Worm (Caenorhabditis elegans): Measurements from ENCODE around the gene R12A1.3.

Gene R12A1.3

DNA sequence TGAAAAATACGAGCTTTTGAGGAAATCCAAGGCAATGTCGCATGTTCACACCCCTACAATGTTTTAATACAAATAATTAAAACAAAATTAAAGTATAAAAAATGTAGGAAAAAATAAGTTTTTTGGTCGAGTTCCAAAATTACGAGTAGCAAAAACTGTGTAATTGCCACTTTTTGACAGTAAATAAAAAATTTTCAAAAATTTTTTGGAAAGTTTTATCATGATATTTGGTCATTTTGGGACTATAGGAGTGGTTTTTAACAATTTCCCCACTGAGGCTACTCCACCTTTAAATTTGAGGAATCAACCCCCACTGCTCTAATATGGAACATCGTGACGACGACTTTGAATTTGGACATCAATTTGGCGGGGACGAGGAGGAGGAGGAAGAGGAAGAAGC is 41.9 kb upstream of the R12A1.3 start, which contains the start of gene gid-8:
TSS of gene gid-8 (plus strand) at position 301 of the 400 bp plus-strand sequence.
- TF ChIP-seq saeg-2 (GFP tag; IDR thresholded peaks at IDR 0.05): no peak
- no peak for TF ChIP-seq R02D3.7 (tag; optimal IDR thresholded peaks at IDR 0.05)
- no peak for TF ChIP-seq dve-1 (tag; optimal IDR thresholded peaks at IDR 0.05; ENCODE audit: insufficient read depth)
- TF ChIP-seq madf-5 (GFP tag; IDR thresholded peaks at IDR 0.05): no peak
- TF ChIP-seq skn-1 (tag; optimal IDR thresholded peaks at IDR 0.05): no peak
- TF ChIP-seq lin-15B (tag; optimal IDR thresholded peaks at IDR 0.05): no peak
- no peak for TF ChIP-seq nhr-6 (tag; optimal IDR thresholded peaks at IDR 0.05)
- no peak for TF ChIP-seq dpl-1 (GFP tag; optimal IDR thresholded peaks at IDR 0.05)
- no peak for TF ChIP-seq Y48G9A.11 (GFP tag; IDR thresholded peaks at IDR 0.05)
- no peak for TF ChIP-seq ama-1 (optimal IDR thresholded peaks at IDR 0.05)
- TF ChIP-seq spr-1 (tag; optimal IDR thresholded peaks at IDR 0.05): no peak
- no peak for TF ChIP-seq dmd-9 (GFP tag; IDR thresholded peaks at IDR 0.05)
- TF ChIP-seq ZK337.2 (GFP tag; IDR thresholded peaks at IDR 0.05): no peak

DNA sequence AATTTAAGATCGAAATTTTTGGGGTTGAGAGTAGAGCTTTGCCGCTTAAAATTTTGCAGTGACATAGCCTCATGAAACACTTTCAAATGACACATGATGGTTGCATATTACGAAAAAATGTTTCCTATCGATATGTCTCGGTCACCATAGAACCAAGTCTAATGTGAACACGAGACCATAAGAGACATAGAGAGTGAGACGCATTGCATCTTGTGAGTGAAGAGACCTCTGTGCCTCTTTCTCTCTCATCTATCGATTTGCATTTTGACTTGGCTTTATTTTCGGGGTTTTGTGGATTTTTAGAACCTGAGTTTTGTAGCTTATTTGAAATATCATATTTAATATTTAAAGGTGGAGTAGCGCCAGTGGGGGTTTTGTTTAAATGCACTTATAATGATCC is 41.4 kb upstream of the R12A1.3 start:
- TF ChIP-seq T20F7.1 (GFP tag; optimal IDR thresholded peaks at IDR 0.05) (no peak), mes-2 (tag; optimal IDR thresholded peaks at IDR 0.05; ENCODE audit: poor library complexity, severe bottlenecking) (peak; percentile 57), hmg-1.1 (GFP tag; IDR thresholded peaks at IDR 0.05) (peak; percentile 43; the same call in 1 of the 2 replicates), nhr-41 (GFP tag; IDR thresholded peaks at IDR 0.05) (no peak), pha-4 (GFP tag; IDR thresholded peaks at IDR 0.05) (no peak), pha-4 (tag; optimal IDR thresholded peaks at IDR 0.05) (no peak), vab-7 (GFP tag; IDR thresholded peaks at IDR 0.05) (no peak), F10B5.3 (tag; optimal IDR thresholded peaks at IDR 0.05) (no peak), mep-1 (tag; optimal IDR thresholded peaks at IDR 0.05) (peak; percentile 31), nhr-6 (tag; optimal IDR thresholded peaks at IDR 0.05) (peak; percentile 32), F44E2.7 (GFP tag; IDR thresholded peaks at IDR 0.05) (no peak), unc-62 (GFP tag; optimal IDR thresholded peaks at IDR 0.05 in 1 of 2) (peak in 1 of 2 experiments; percentile 38), unc-62 (tag; optimal IDR thresholded peaks at IDR 0.05) (no peak), nhr-28 (tag; optimal IDR thresholded peaks at IDR 0.05) (peak; percentile 36), hlh-11 (tag; optimal IDR thresholded peaks at IDR 0.05) (peak; percentile 42), dve-1 (tag; optimal IDR thresholded peaks at IDR 0.05; ENCODE audit: insufficient read depth) (peak; percentile 43), dmd-6 (GFP tag; IDR thresholded peaks at IDR 0.05) (peak; percentile 50), hlh-30 (tag; optimal IDR thresholded peaks at IDR 0.05; ENCODE audit: insufficient read depth) (peak; percentile 97), lin-15B (tag; optimal IDR thresholded peaks at IDR 0.05) (no peak), mdl-1 (tag; optimal IDR thresholded peaks at IDR 0.05) (peak in 1 of 2 experiments; percentile 65)

- TF ChIP-seq egl-43 (GFP tag; IDR thresholded peaks at IDR 0.05) (no peak), F44E2.7 (GFP tag; IDR thresholded peaks at IDR 0.05) (0 out of 2 replicates have a peak, but pooled peaks have one; percentile 30), lim-7 (GFP tag; IDR thresholded peaks at IDR 0.05) (0 out of 2 replicates have a peak, but pooled peaks have one; percentile 36), lin-39 (tag; optimal IDR thresholded peaks at IDR 0.05) (no peak), zip-11 (GFP tag; IDR thresholded peaks at IDR 0.05) (no peak), set-16 (GFP tag; IDR thresholded peaks at IDR 0.05) (peak; percentile 89)
These were observed 40.3 kb upstream of the R12A1.3 start for ce11 chrV:1465932-1466331.

- TF ChIP-seq dpl-1 (GFP tag; optimal IDR thresholded peaks at IDR 0.05) (no peak), fkh-10 (GFP tag; optimal IDR thresholded peaks at IDR 0.05) (no peak), ztf-11 (tag; optimal IDR thresholded peaks at IDR 0.05) (no peak), hlh-11 (tag; optimal IDR thresholded peaks at IDR 0.05) (peak; percentile 26), jun-1 (tag; optimal IDR thresholded peaks at IDR 0.05) (no peak), php-3 (GFP tag; IDR thresholded peaks at IDR 0.05) (no peak), daf-16 (GFP tag; optimal IDR thresholded peaks at IDR 0.05) (no peak), daf-16 (tag; optimal IDR thresholded peaks at IDR 0.05) (peak; percentile 9), zfp-3 (GFP tag; conservative IDR thresholded peaks at IDR 0.05) (no peak), zip-11 (GFP tag; IDR thresholded peaks at IDR 0.05) (no peak), fos-1 (tag; optimal IDR thresholded peaks at IDR 0.05) (no peak), F37D6.2 (tag; optimal IDR thresholded peaks at IDR 0.05) (no peak), nhr-48 (tag; optimal IDR thresholded peaks at IDR 0.05) (no peak), skn-1 (tag; optimal IDR thresholded peaks at IDR 0.05) (no peak), dmd-6 (GFP tag; IDR thresholded peaks at IDR 0.05) (peak; percentile 83), mxl-3 (GFP tag; optimal IDR thresholded peaks at IDR 0.05) (no peak), daf-19 (GFP tag; conservative IDR thresholded peaks at IDR 0.05) (no peak), pqm-1 (tag; optimal IDR thresholded peaks at IDR 0.05) (peak; percentile 37)
These were observed 39.0 kb upstream of the R12A1.3 start, which contains the start of the genes fpn-1.2 and pqn-54 for ce11 chrV:1464543-1465040. Gene fpn-1.2, minus strand, starts transcription at chrV:1464699. Gene pqn-54, plus strand, starts transcription at chrV:1464990.
